Worm (Caenorhabditis elegans): Measurements from ENCODE around the gene F52H2.1.
A peak's percentile ranks its signal among the peaks of the same experiment; 100 is the strongest.

Gene F52H2.1

DNA sequence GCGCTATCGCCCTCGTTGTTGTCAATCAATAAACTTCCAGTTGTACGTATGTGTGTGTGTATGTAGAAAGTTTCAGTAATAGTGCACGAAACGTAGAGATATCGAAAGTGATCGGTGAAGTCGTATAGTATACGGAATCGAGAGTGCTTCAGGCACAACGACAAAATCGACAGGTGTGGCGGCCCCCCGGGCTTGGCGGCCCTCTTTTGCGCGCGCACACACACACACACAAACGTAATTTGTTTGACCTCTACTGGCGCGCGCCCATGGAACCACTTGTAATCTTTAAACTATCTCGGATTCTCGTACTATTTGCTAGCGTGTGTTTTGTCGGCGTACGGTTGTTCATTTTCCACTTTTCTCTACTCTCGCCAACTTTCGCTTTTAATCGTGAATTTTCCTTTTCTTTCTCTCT, 18.7 kb downstream of the F52H2.1 start (continued):
- TF ChIP-seq sea-2 (GFP tag; IDR thresholded peaks at IDR 0.05) (no peak), let-526 (GFP tag; IDR thresholded peaks at IDR 0.05) (no peak), athp-1 (tag; optimal IDR thresholded peaks at IDR 0.05) (no peak), pbrm-1 (GFP tag; IDR thresholded peaks at IDR 0.05) (0 out of 2 replicates have a peak, but pooled peaks have one; percentile 21), snpc-3.4 (tag; optimal IDR thresholded peaks at IDR 0.05) (no peak), tbp1 (GFP tag; optimal IDR thresholded peaks at IDR 0.05) (no peak), xnd-1 (tag; optimal IDR thresholded peaks at IDR 0.05) (no peak), nhr-80 (tag; optimal IDR thresholded peaks at IDR 0.05) (peak; percentile 35), unc-130 (GFP tag; optimal IDR thresholded peaks at IDR 0.05) (no peak), tbx-9 (tag; optimal IDR thresholded peaks at IDR 0.05; ENCODE audit: borderline replicate concordance) (no peak), egl-44 (GFP tag; IDR thresholded peaks at IDR 0.05) (no peak), ztf-28 (GFP tag; IDR thresholded peaks at IDR 0.05) (no peak), ama-1 (optimal IDR thresholded peaks at IDR 0.05) (no peak), ama-1 (GFP tag; optimal IDR thresholded peaks at IDR 0.05) (no peak), dox-1 (GFP tag; IDR thresholded peaks at IDR 0.05) (no peak), F57C9.4 (tag; optimal IDR thresholded peaks at IDR 0.05) (no peak), egrh-3 (GFP tag; IDR thresholded peaks at IDR 0.05) (no peak), lin-40 (tag; optimal IDR thresholded peaks at IDR 0.05) (peak; percentile 40), gei-17 (GFP tag; optimal IDR thresholded peaks at IDR 0.05) (no peak), mxl-1 (tag; optimal IDR thresholded peaks at IDR 0.05) (no peak), aptf-3 (GFP tag; IDR thresholded peaks at IDR 0.05) (no peak), cebp-1 (GFP tag; IDR thresholded peaks at IDR 0.05) (no peak), cebp-1 (tag; optimal IDR thresholded peaks at IDR 0.05) (no peak), ztf-22 (GFP tag; optimal IDR thresholded peaks at IDR 0.05) (peak; percentile 9), C17E4.6 (GFP tag; IDR thresholded peaks at IDR 0.05) (no peak), attf-6 (GFP tag; IDR thresholded peaks at IDR 0.05) (no peak), repo-1 (tag; optimal IDR thresholded peaks at IDR 0.05) (no peak), ceh-91 (GFP tag; IDR thresholded peaks at IDR 0.05) (no peak), madf-6 (GFP tag; IDR thresholded peaks at IDR 0.05) (no peak), rpc-1 (optimal IDR thresholded peaks at IDR 0.05) (no peak), rpc-1 (tag; optimal IDR thresholded peaks at IDR 0.05) (no peak), ceh-58 (GFP tag; IDR thresholded peaks at IDR 0.05) (no peak), mcd-1 (GFP tag; IDR thresholded peaks at IDR 0.05) (no peak), fkh-3 (tag; optimal IDR thresholded peaks at IDR 0.05) (no peak), zim-3 (tag; optimal IDR thresholded peaks at IDR 0.05) (no peak), efl-1 (GFP tag; optimal IDR thresholded peaks at IDR 0.05) (peak; percentile 33), nfyb-1 (GFP tag; IDR thresholded peaks at IDR 0.05) (no peak), atf-7 (tag; optimal IDR thresholded peaks at IDR 0.05) (no peak), Y53F4B.3 (GFP tag; IDR thresholded peaks at IDR 0.05) (no peak), F39B2.1 (GFP tag; IDR thresholded peaks at IDR 0.05) (no peak), somi-1 (GFP tag; optimal IDR thresholded peaks at IDR 0.05) (no peak), mes-4 (tag; optimal IDR thresholded peaks at IDR 0.05) (no peak), Y79H2A.3 (GFP tag; conservative IDR thresholded peaks at IDR 0.05) (no peak), Y67H2A.10 (GFP tag; conservative IDR thresholded peaks at IDR 0.05) (no peak), F23B12.7 (tag; optimal IDR thresholded peaks at IDR 0.05; ENCODE audit: insufficient read depth) (no peak), lin-26 (GFP tag; IDR thresholded peaks at IDR 0.05) (peak; percentile 49; the same call in 1 of the 2 replicates), ztf-26 (tag; optimal IDR thresholded peaks at IDR 0.05) (peak; percentile 17)
